Fruit fly (Drosophila melanogaster): ENCODE data around the gene CG34112.

The CG34112 gene

dm6 chr3R:4390133-4390532, 3.9 kb downstream of the CG34112 start, which contains the start of gene CG14646 (continued):
- peak; percentile 54; the same call in 1 of the 2 replicates for TF ChIP-seq CG42726 (GFP tag; IDR thresholded peaks at IDR 0.05; ENCODE audit: partially characterized antibody)
- peak; percentile 87 for TF ChIP-seq Scr (GFP tag; IDR thresholded peaks at IDR 0.05; ENCODE audit: partially characterized antibody)
- peak; percentile 86 for TF ChIP-seq Dll (GFP tag; IDR thresholded peaks at IDR 0.05; ENCODE audit: partially characterized antibody)
- TF ChIP-seq CG13287 (GFP tag; IDR thresholded peaks at IDR 0.05; ENCODE audit: partially characterized antibody): peak; percentile 95
- TF ChIP-seq ato (GFP tag; IDR thresholded peaks at IDR 0.05; ENCODE audit: partially characterized antibody): peak; percentile 83
- no peak for TF ChIP-seq CoRest (tag; optimal IDR thresholded peaks at IDR 0.05)
- no peak for TF ChIP-seq Bdp1 (GFP tag; optimal IDR thresholded peaks at IDR 0.05)
- no peak for TF ChIP-seq CG4404 (GFP tag; IDR thresholded peaks at IDR 0.05)
- peak; percentile 92 for TF ChIP-seq bbx (GFP tag; IDR thresholded peaks at IDR 0.05; ENCODE audit: partially characterized antibody)

- TF ChIP-seq toy (GFP tag; IDR thresholded peaks at IDR 0.05) (no peak), ab (GFP tag; optimal IDR thresholded peaks at IDR 0.05) (no peak), CG16863 (GFP tag; optimal IDR thresholded peaks at IDR 0.05) (no peak), maf-S (GFP tag; optimal IDR thresholded peaks at IDR 0.05) (peak; percentile 12), CG16779 (GFP tag; IDR thresholded peaks at IDR 0.05) (no peak), sna (GFP tag; IDR thresholded peaks at IDR 0.05; ENCODE audit: partially characterized antibody) (no peak), CG6689 (GFP tag; IDR thresholded peaks at IDR 0.05) (0 out of 2 replicates have a peak, but pooled peaks have one; percentile 25), CG9797 (GFP tag; optimal IDR thresholded peaks at IDR 0.05) (peak; percentile 84), H15 (GFP tag; IDR thresholded peaks at IDR 0.05) (no peak), CG18619 (GFP tag; optimal IDR thresholded peaks at IDR 0.05) (no peak), Optix (GFP tag; IDR thresholded peaks at IDR 0.05) (no peak), gt (GFP tag; IDR thresholded peaks at IDR 0.05) (no peak), GATAe (GFP tag; conservative IDR thresholded peaks at IDR 0.05) (no peak), mirr (GFP tag; optimal IDR thresholded peaks at IDR 0.05) (no peak), Neu2 (GFP tag; optimal IDR thresholded peaks at IDR 0.05; ENCODE audit: borderline replicate concordance) (no peak), Nf-YA (GFP tag; IDR thresholded peaks at IDR 0.05) (no peak), CG30431 (GFP tag; optimal IDR thresholded peaks at IDR 0.05) (no peak), ind (GFP tag; optimal IDR thresholded peaks at IDR 0.05) (peak; percentile 43), corto (GFP tag; optimal IDR thresholded peaks at IDR 0.05) (no peak), D (optimal IDR thresholded peaks at IDR 0.05) (no peak), D (GFP tag; optimal IDR thresholded peaks at IDR 0.05) (no peak), Taf1 (GFP tag; IDR thresholded peaks at IDR 0.05) (no peak), CG9437 (GFP tag; optimal IDR thresholded peaks at IDR 0.05) (peak; percentile 8), CG31365 (tag; optimal IDR thresholded peaks at IDR 0.05) (no peak), CG8089 (GFP tag; optimal IDR thresholded peaks at IDR 0.05) (peak; percentile 1), CG17802 (tag; optimal IDR thresholded peaks at IDR 0.05) (peak; percentile 80), CG1832 (GFP tag; optimal IDR thresholded peaks at IDR 0.05) (no peak), HLH4C (GFP tag; IDR thresholded peaks at IDR 0.05; ENCODE audit: partially characterized antibody) (no peak), run (tag; optimal IDR thresholded peaks at IDR 0.05) (no peak), CG10147 (GFP tag; optimal IDR thresholded peaks at IDR 0.05) (no peak), pb (GFP tag; optimal IDR thresholded peaks at IDR 0.05) (no peak), CG3407 (GFP tag; optimal IDR thresholded peaks at IDR 0.05) (no peak), CoRest (tag; optimal IDR thresholded peaks at IDR 0.05) (peak; percentile 49), Dad (GFP tag; optimal IDR thresholded peaks at IDR 0.05) (peak; percentile 28), E2f1 (GFP tag; IDR thresholded peaks at IDR 0.05) (no peak), crp (GFP tag; optimal IDR thresholded peaks at IDR 0.05) (peak in 1 of 2 experiments; percentile 12), sens (GFP tag) (peak; percentile 91), CG9609 (GFP tag; optimal IDR thresholded peaks at IDR 0.05) (peak; percentile 9), CG3726 (GFP tag; IDR thresholded peaks at IDR 0.05) (no peak), p53 (GFP tag; optimal IDR thresholded peaks at IDR 0.05) (no peak), CG11093 (GFP tag; IDR thresholded peaks at IDR 0.05) (no peak), dmrt11E (tag; optimal IDR thresholded peaks at IDR 0.05) (peak; percentile 12)
These were observed 6.6 kb downstream of the CG34112 start, which contains the start of gene tub for dm6 chr3R:4387490-4387889. Gene tub (plus strand): TSS chr3R:4387742.
